In genomic region chrV:11896322-11896898, ce11 we compare ENCODE assay signal across 2 worm cellular contexts.
TF ChIP-seq lines count a peak whose summit lies in the region.

No protein-coding gene starts in this region.

TF ChIP-seq in whole organism, L2 larva, 48 proteins besides CTCF, POLR2A, EP300 and RAD21 (continued from another document):
- TF ChIP-seq nhr-23 (tag; optimal IDR thresholded peaks at IDR 0.05; lab: Kevin White, UChicago), result no peak
- peak; percentile 54 for TF ChIP-seq gmeb-1 (tag; optimal IDR thresholded peaks at IDR 0.05; lab: Kevin White, UChicago)
TF ChIP-seq in whole organism, L2 larva: peak in this region for 8.

TF ChIP-seq in whole organism, L4 larva, 104 proteins besides CTCF, POLR2A, EP300 and RAD21 (continued from another document):
- TF ChIP-seq R02D3.7 (tag; optimal IDR thresholded peaks at IDR 0.05; lab: Kevin White, UChicago), result no peak
- TF ChIP-seq tra-1 (GFP tag; IDR thresholded peaks at IDR 0.05; lab: Robert Waterston, UW), result 0 out of 2 replicates have a peak, but pooled peaks have one; percentile 24
- peak; percentile 34 for TF ChIP-seq nhr-6 (tag; optimal IDR thresholded peaks at IDR 0.05; lab: Kevin White, UChicago)
- TF ChIP-seq nhr-77 (tag; optimal IDR thresholded peaks at IDR 0.05; lab: Kevin White, UChicago), result no peak
- no peak for TF ChIP-seq pha-4 (GFP tag; IDR thresholded peaks at IDR 0.05; lab: Robert Waterston, UW)
- peak; percentile 53 for TF ChIP-seq pha-4 (tag; optimal IDR thresholded peaks at IDR 0.05; lab: Kevin White, UChicago)
- no peak for TF ChIP-seq dmd-8 (GFP tag; IDR thresholded peaks at IDR 0.05; lab: Robert Waterston, UW)
- TF ChIP-seq jun-1 (tag; optimal IDR thresholded peaks at IDR 0.05; lab: Kevin White, UChicago), result no peak
- no peak for TF ChIP-seq mdl-1 (tag; optimal IDR thresholded peaks at IDR 0.05; lab: Kevin White, UChicago)
- TF ChIP-seq dve-1 (tag; optimal IDR thresholded peaks at IDR 0.05; lab: Kevin White, UChicago; ENCODE audit: insufficient read depth), result peak; percentile 54
- 0 out of 2 replicates have a peak, but pooled peaks have one; percentile 29 for TF ChIP-seq dmd-9 (GFP tag; IDR thresholded peaks at IDR 0.05; lab: Robert Waterston, UW)
- peak; percentile 72 for TF ChIP-seq hlh-11 (tag; optimal IDR thresholded peaks at IDR 0.05; lab: Kevin White, UChicago)
